Worm (Caenorhabditis elegans) whole organism, L4/young adult: Measurements from ENCODE around the gene mip-2.

ENCODE experiments used
- W03F9.2 ChIP-seq: fragments of 150-350 bp; optimal IDR thresholded peaks from 2 replicates; lab custom pipeline; 2014; ENCODE audit warnings: missing biosample characterization, missing genetic modification characterization
- dao-5 ChIP-seq: sonication (generic microtip); optimal IDR thresholded peaks from 2 replicates; lab custom pipeline; 2016; ENCODE audit warnings: missing genotype, missing genetic modification characterization, moderate library complexity, missing compliant biosample characterization
- him-1 ChIP-seq: sonication (generic microtip); optimal IDR thresholded peaks from 2 replicates; lab custom pipeline; 2016; ENCODE audit warnings: missing genotype, missing genetic modification reagents, missing genetic modification characterization, missing compliant biosample characterization

ce11 chrV:13657291-13657690, 14.5 kb downstream of the mip-2 start:
- peak; percentile 29 for TF ChIP-seq W03F9.2 (tag; lab: Kevin White, UChicago)
- TF ChIP-seq him-1 (tag; lab: Kevin White, UChicago): no peak
- TF ChIP-seq dao-5 (tag; lab: Kevin White, UChicago): no peak
